Fruit fly (Drosophila melanogaster) whole organism, adult: ENCODE measurements around the gene CG15211.

Experiments used
- CG11617 ChIP-seq: fragments of 200-800 bp; sonication (Bioruptor generic); optimal IDR thresholded peaks from 2 replicates; lab custom pipeline; 2017; ENCODE audit warnings: mild to moderate bottlenecking, missing biosample characterization, missing genetic modification reagents, missing genetic modification characterization
- CG1620 ChIP-seq: fragments of 200-800 bp; sonication (Bioruptor generic); optimal IDR thresholded peaks from 2 replicates; lab custom pipeline; 2016; ENCODE audit warnings: missing biosample characterization, missing genetic modification characterization
- CG33017 ChIP-seq: fragments of 200-800 bp; sonication (Bioruptor generic); optimal IDR thresholded peaks from 2 replicates; lab custom pipeline; 2018; ENCODE audit warnings: missing biosample characterization, mild to moderate bottlenecking, missing genetic modification characterization, moderate library complexity
- CG5204 ChIP-seq: fragments of 200-800 bp; sonication (Bioruptor generic); optimal IDR thresholded peaks from 2 replicates; lab custom pipeline; 2016; ENCODE audit warnings: missing biosample characterization, missing genetic modification characterization
- CG7045 ChIP-seq: fragments of 200-800 bp; sonication (Bioruptor generic); optimal IDR thresholded peaks from 2 replicates; lab custom pipeline; 2017; ENCODE audit warnings: missing biosample characterization, mild to moderate bottlenecking, missing genetic modification characterization
- CG7101 ChIP-seq: fragments of 200-800 bp; sonication (Bioruptor generic); optimal IDR thresholded peaks from 2 replicates; lab custom pipeline; 2018; ENCODE audit warnings: missing biosample characterization, mild to moderate bottlenecking, missing genetic modification characterization, moderate library complexity
- Clk ChIP-seq: fragments of 200-800 bp; sonication (Bioruptor generic); optimal IDR thresholded peaks from 2 replicates; lab custom pipeline; 2017; ENCODE audit warnings: missing biosample characterization, missing genetic modification characterization
- Hr96 ChIP-seq: fragments of 200-800 bp; sonication (Bioruptor generic); optimal IDR thresholded peaks from 2 replicates; lab custom pipeline; 2016; ENCODE audit warnings: missing biosample characterization, missing genetic modification characterization
- Mnt ChIP-seq: fragments of 200-800 bp; sonication (Bioruptor generic); optimal IDR thresholded peaks from 2 replicates; lab custom pipeline; 2016; ENCODE audit warnings: missing biosample characterization, mild to moderate bottlenecking, missing genetic modification characterization
- bab1 ChIP-seq: fragments of 200-800 bp; sonication (Bioruptor generic); optimal IDR thresholded peaks from 3 replicates; lab custom pipeline; 2019; ENCODE audit warnings: missing biosample characterization, mild to moderate bottlenecking, missing genetic modification characterization, moderate library complexity
- cic ChIP-seq: fragments of 200-800 bp; sonication (Bioruptor generic); optimal IDR thresholded peaks from 2 replicates; lab custom pipeline; 2017; ENCODE audit warnings: missing biosample characterization, mild to moderate bottlenecking, missing genetic modification characterization, moderate library complexity
- pad ChIP-seq: fragments of 200-800 bp; sonication (Bioruptor generic); optimal IDR thresholded peaks from 3 replicates; lab custom pipeline; 2017; ENCODE audit warnings: missing biosample characterization, missing genetic modification characterization, mild to moderate bottlenecking, moderate library complexity, missing genetic modification reagents
- tj ChIP-seq: fragments of 200-800 bp; sonication (Bioruptor generic); optimal IDR thresholded peaks from 3 replicates; lab custom pipeline; 2017; ENCODE audit warnings: missing biosample characterization, mild to moderate bottlenecking, missing genetic modification characterization, moderate library complexity
- toe ChIP-seq: fragments of 200-800 bp; sonication (Bioruptor generic); optimal IDR thresholded peaks from 2 replicates; lab custom pipeline; 2016; ENCODE audit warnings: missing biosample characterization, missing genetic modification characterization

DNA sequence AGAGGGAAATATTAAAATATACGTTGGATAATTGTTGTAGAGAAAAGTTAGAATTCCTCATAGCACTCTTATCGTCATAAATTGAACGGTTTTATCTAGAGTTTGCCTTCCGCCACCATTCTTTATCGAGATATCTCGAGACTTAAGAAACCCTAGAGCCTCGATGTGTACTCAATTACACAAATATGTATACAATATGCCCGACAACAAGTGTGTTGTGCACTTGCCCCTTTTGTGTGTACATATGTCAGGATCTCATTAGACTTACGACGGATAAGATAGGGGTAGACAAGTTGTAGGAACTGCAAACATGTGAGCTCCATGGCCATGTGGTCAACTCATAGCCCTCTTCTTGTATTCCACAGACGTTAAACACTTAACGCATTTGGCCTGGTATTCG is 1.2 kb downstream of the CG15211 start:
- no peak for TF ChIP-seq Clk (GFP tag; lab: Kevin White, UChicago)
- no peak for TF ChIP-seq CG33017 (tag; lab: Kevin White, UChicago)
- TF ChIP-seq Mnt (GFP tag; lab: Kevin White, UChicago) = no peak
- no peak for TF ChIP-seq CG1620 (GFP tag; lab: Kevin White, UChicago)
- TF ChIP-seq pad (GFP tag; lab: Kevin White, UChicago) = no peak
- no peak for TF ChIP-seq CG7101 (tag; lab: Kevin White, UChicago)
- no peak for TF ChIP-seq bab1 (GFP tag; lab: Kevin White, UChicago)
- no peak for TF ChIP-seq CG11617 (GFP tag; lab: Kevin White, UChicago)
- TF ChIP-seq CG7045 (GFP tag; lab: Kevin White, UChicago) = no peak
- no peak for TF ChIP-seq tj (GFP tag; lab: Kevin White, UChicago)
- no peak for TF ChIP-seq Hr96 (GFP tag; lab: Kevin White, UChicago)
- no peak for TF ChIP-seq CG5204 (GFP tag; lab: Kevin White, UChicago)
- no peak for TF ChIP-seq cic
- no peak for TF ChIP-seq toe (GFP tag; lab: Kevin White, UChicago)
